Worm (Caenorhabditis elegans): Measurements from ENCODE around the gene Y39H10B.3.

- TF ChIP-seq nhr-237 (tag; optimal IDR thresholded peaks at IDR 0.05) (no peak), ham-2 (GFP tag; optimal IDR thresholded peaks at IDR 0.05) (no peak), bed-3 (GFP tag; optimal IDR thresholded peaks at IDR 0.05) (no peak), sem-2 (GFP tag; optimal IDR thresholded peaks at IDR 0.05) (no peak), nhr-2 (tag; optimal IDR thresholded peaks at IDR 0.05) (no peak), elt-3 (tag; optimal IDR thresholded peaks at IDR 0.05) (no peak), lsy-2 (tag; optimal IDR thresholded peaks at IDR 0.05) (no peak)
Observed at ce11 chrV:3695254-3695653, 24.7 kb downstream of the Y39H10B.3 start.
